Worm (Caenorhabditis elegans): ENCODE measurements around the gene F21C10.5.

The F21C10.5 gene

DNA sequence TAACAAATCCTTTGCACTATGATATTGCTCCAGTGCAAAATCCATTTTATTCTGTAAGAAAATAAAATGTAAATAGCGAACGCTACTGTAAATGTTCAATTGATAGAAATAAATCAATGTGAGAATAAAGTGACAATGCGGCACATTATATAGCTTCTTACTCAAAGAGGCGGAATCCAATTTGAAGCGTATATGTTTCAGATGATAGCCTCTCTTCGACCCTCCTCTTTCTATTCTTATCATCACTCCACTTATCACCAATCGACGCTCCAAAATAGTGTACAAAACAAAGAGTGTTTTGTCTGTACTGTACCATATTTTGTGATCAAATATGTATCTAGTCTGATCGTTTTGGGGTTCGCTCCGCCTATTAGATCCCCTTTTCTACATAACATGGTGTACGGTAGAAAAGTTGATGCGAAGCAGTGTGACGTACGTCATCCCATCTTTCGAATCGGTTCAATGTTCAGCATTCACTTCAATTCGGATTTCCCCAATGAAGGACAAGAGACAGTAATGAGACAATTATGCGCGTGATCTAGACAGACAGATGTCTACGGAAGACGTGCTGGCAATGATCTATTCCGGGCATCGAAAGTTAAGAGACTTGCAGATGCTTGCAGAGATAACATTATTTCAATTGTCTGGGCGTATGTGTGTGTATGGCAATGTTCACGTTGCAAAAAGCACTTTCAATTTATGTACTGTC lies 21.6 kb downstream of the F21C10.5 start, which contains the start of gene spl-2 (continued):
- TF ChIP-seq rbr-2 (tag; optimal IDR thresholded peaks at IDR 0.05) = no peak
- no peak for TF ChIP-seq mes-2 (tag; optimal IDR thresholded peaks at IDR 0.05; ENCODE audit: poor library complexity, severe bottlenecking)
- TF ChIP-seq php-3 (GFP tag; IDR thresholded peaks at IDR 0.05) = no peak
- TF ChIP-seq nhr-28 (tag; optimal IDR thresholded peaks at IDR 0.05) = peak; percentile 5
- TF ChIP-seq hlh-11 (tag; optimal IDR thresholded peaks at IDR 0.05) = peak; percentile 35
- no peak for TF ChIP-seq dmd-9 (GFP tag; IDR thresholded peaks at IDR 0.05)
- TF ChIP-seq F44E2.7 (GFP tag; IDR thresholded peaks at IDR 0.05) = no peak
- peak; percentile 42 for TF ChIP-seq hlh-30 (tag; optimal IDR thresholded peaks at IDR 0.05; ENCODE audit: insufficient read depth)
- TF ChIP-seq nhr-48 (tag; optimal IDR thresholded peaks at IDR 0.05) = peak; percentile 37

ce11 chrV:9148151-9148550 lies 22.7 kb downstream of the F21C10.5 start:
- TF ChIP-seq ceh-28 (tag; optimal IDR thresholded peaks at IDR 0.05) (no peak), T20F7.1 (GFP tag; optimal IDR thresholded peaks at IDR 0.05) (no peak), F37D6.2 (tag; optimal IDR thresholded peaks at IDR 0.05) (no peak), duxl-1 (tag; optimal IDR thresholded peaks at IDR 0.05; ENCODE audit: poor library complexity) (no peak), dmd-9 (GFP tag; IDR thresholded peaks at IDR 0.05) (no peak), rbr-2 (tag; optimal IDR thresholded peaks at IDR 0.05) (no peak), Y48G9A.11 (GFP tag; IDR thresholded peaks at IDR 0.05) (no peak), T26A8.4 (GFP tag; IDR thresholded peaks at IDR 0.05) (no peak), saeg-2 (GFP tag; IDR thresholded peaks at IDR 0.05) (no peak), ceh-62 (tag; optimal IDR thresholded peaks at IDR 0.05) (no peak), nhr-28 (tag; optimal IDR thresholded peaks at IDR 0.05) (no peak), R02D3.7 (tag; optimal IDR thresholded peaks at IDR 0.05) (no peak), nhr-11 (tag; optimal IDR thresholded peaks at IDR 0.05) (no peak), zfp-3 (GFP tag; conservative IDR thresholded peaks at IDR 0.05) (no peak), ZK337.2 (GFP tag; IDR thresholded peaks at IDR 0.05) (no peak)

- no peak for TF ChIP-seq lin-29 (GFP tag; IDR thresholded peaks at IDR 0.05)
- no peak for TF ChIP-seq ceh-62 (tag; optimal IDR thresholded peaks at IDR 0.05)
- no peak for TF ChIP-seq T26A8.4 (GFP tag; IDR thresholded peaks at IDR 0.05)
- TF ChIP-seq php-3 (GFP tag; IDR thresholded peaks at IDR 0.05) = no peak
- no peak for TF ChIP-seq nhr-48 (tag; optimal IDR thresholded peaks at IDR 0.05)
- no peak for TF ChIP-seq pha-4 (GFP tag; IDR thresholded peaks at IDR 0.05)
- no peak for TF ChIP-seq pha-4 (tag; optimal IDR thresholded peaks at IDR 0.05)
- no peak for TF ChIP-seq nhr-76 (tag; optimal IDR thresholded peaks at IDR 0.05)
These were observed 26.9 kb downstream of the F21C10.5 start for ce11 chrV:9152339-9152738.

DNA sequence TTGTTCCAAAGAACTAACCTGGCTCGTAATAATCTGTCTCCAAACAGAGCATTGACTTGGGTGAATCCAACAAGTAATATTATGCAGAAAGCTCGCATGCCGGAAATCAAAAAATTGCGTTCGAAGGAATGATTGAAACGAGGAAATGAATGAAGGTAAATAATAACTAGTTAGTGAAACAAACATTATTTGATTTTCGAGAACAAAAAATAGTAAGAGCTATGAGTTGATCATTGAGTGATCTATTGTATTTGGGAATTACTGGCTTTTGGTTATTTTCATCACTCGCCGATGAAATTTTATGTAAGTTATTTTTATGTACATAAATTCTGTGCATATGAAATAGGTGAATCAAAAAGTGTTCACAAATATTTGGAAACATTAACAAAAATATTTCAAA lies 29.3 kb downstream of the F21C10.5 start, which contains the start of gene B0222.5:
TSS of gene B0222.5 (minus strand) at position 101 of the 400 bp plus-strand sequence.
- TF ChIP-seq snpc-4 (tag; optimal IDR thresholded peaks at IDR 0.05) (no peak), aha-1 (tag) (peak; percentile 66), mxl-3 (GFP tag; optimal IDR thresholded peaks at IDR 0.05) (no peak), lim-7 (GFP tag; IDR thresholded peaks at IDR 0.05) (no peak)

DNA sequence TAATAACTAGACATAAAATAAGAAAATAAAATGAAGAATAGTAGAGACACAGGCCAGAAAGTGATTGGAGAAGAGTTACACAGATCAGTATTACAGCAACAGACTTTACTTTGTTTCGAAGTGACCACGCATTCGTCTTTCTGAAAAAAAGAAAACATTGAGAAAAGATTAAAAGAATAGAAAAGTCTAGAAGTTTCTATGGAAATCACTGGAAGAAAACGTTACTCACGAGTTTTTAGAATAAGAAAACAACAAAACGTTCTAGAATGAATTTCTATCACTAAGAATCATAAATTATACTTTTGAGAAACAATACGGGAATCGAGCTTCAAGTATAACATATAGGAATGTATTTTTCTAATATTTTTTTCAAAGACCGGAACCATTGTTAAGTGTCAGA lies 30.2 kb downstream of the F21C10.5 start:
- TF ChIP-seq ztf-7 (tag; optimal IDR thresholded peaks at IDR 0.05) (no peak), mdt-29 (GFP tag; IDR thresholded peaks at IDR 0.05) (peak; percentile 91)

ce11 chrV:9156679-9157078 lies 31.2 kb downstream of the F21C10.5 start, which contains the start of gene B0222.15:
B0222.15 (minus strand) TSS chrV:9156779.
- TF ChIP-seq T26A8.4 (GFP tag; IDR thresholded peaks at IDR 0.05) = no peak
- TF ChIP-seq ctbp-1 (GFP tag; IDR thresholded peaks at IDR 0.05) = no peak
- TF ChIP-seq zip-2 (tag; optimal IDR thresholded peaks at IDR 0.05) = no peak
- TF ChIP-seq duxl-1 (tag; optimal IDR thresholded peaks at IDR 0.05; ENCODE audit: poor library complexity) = no peak
- TF ChIP-seq gei-8 (GFP tag; optimal IDR thresholded peaks at IDR 0.05) = no peak
- TF ChIP-seq skn-1 (tag; optimal IDR thresholded peaks at IDR 0.05) = no peak
- no peak for TF ChIP-seq nhr-28 (tag; optimal IDR thresholded peaks at IDR 0.05)
- TF ChIP-seq F49E8.2 (tag; optimal IDR thresholded peaks at IDR 0.05; ENCODE audit: borderline replicate concordance) = no peak
- no peak for TF ChIP-seq hlh-11 (tag; optimal IDR thresholded peaks at IDR 0.05)
- no peak for TF ChIP-seq ztf-7 (tag; optimal IDR thresholded peaks at IDR 0.05)
- no peak for TF ChIP-seq nhr-76 (tag; optimal IDR thresholded peaks at IDR 0.05)

Data from whole organism, L4 larva.